Fruit fly (Drosophila melanogaster): ENCODE measurements around the gene CG13066.

- TF ChIP-seq Ets98B (GFP tag; IDR thresholded peaks at IDR 0.05) (no peak), CG13204 (GFP tag; optimal IDR thresholded peaks at IDR 0.05) (no peak), CG15710 (tag; optimal IDR thresholded peaks at IDR 0.05) (no peak), CG9948 (tag; optimal IDR thresholded peaks at IDR 0.05) (no peak), Pif1B (GFP tag; optimal IDR thresholded peaks at IDR 0.05) (no peak), CG12605 (GFP tag; IDR thresholded peaks at IDR 0.05) (no peak), Pif1A (GFP tag; optimal IDR thresholded peaks at IDR 0.05) (no peak)
Measured at dm6 chr3L:16272338-16272959, at the start of gene CG13066.

All from whole organism, pupa.